Fruit fly (Drosophila melanogaster) whole organism: ENCODE data around the gene Ama.
A peak's percentile ranks its signal among the peaks of the same experiment; 100 is the strongest.

ENCODE experiments used
- CG8478 ChIP-seq: fragments of >200 bp; optimal IDR thresholded peaks from 2 replicates; lab custom pipeline; 2018; ENCODE audit warnings: inconsistent platforms
- EcR ChIP-seq, 2 experiments: fragments of >200 bp; optimal IDR thresholded peaks; 2 replicates each; lab custom pipeline; 2017; ENCODE audit warnings: missing biosample characterization in 2 of 2, missing genetic modification characterization in 2 of 2, missing genetic modification reagents in 2 of 2
- pan ChIP-seq: fragments of >200 bp; optimal IDR thresholded peaks from 2 replicates; lab custom pipeline; 2017
- psq ChIP-seq: fragments of >200 bp; optimal IDR thresholded peaks from 2 replicates; lab custom pipeline; 2017
- usp ChIP-seq: fragments of >200 bp; optimal IDR thresholded peaks from 2 replicates; lab custom pipeline; 2017; ENCODE audit warnings: missing biosample characterization, missing genetic modification characterization, mixed read lengths

dm6 chr3R:6791189-6791886 is 28.9 kb downstream of the Ama start, which contains the start of gene Dfd:
- peak; percentile 73 for TF ChIP-seq CG8478 (lab: Kevin White, UChicago)
- no peak for TF ChIP-seq usp (GFP tag; lab: Kevin White, UChicago)
- TF ChIP-seq pan (lab: Kevin White, UChicago) = no peak
- no peak for TF ChIP-seq psq (lab: Kevin White, UChicago)
- no peak for TF ChIP-seq EcR (GFP tag; optimal IDR thresholded peaks at IDR 0.05; lab: Kevin White, UChicago)
